Fruit fly (Drosophila melanogaster): Measurements from ENCODE around the gene CG14892.
A peak's percentile ranks its signal among the peaks of the same experiment; 100 is the strongest.

CG14892 gene

dm6 chr3R:16614241-16614640, 20.0 kb downstream of the CG14892 start, which contains the start of gene CG10340:
TSS of gene CG10340 (minus strand) at chr3R:16614391.
- TF ChIP-seq D1 (tag; optimal IDR thresholded peaks at IDR 0.05), result peak; percentile 78
- TF ChIP-seq CG32121 (GFP tag; IDR thresholded peaks at IDR 0.05), result no peak

dm6 chr3R:16615009-16615408, 20.8 kb downstream of the CG14892 start, which contains the start of gene CG17562:
TSS of gene CG17562 (plus strand) at chr3R:16615309.
- TF ChIP-seq CG12605 (GFP tag; IDR thresholded peaks at IDR 0.05) (no peak), Snoo (tag; optimal IDR thresholded peaks at IDR 0.05) (no peak), gl (tag; optimal IDR thresholded peaks at IDR 0.05) (no peak), Ets98B (GFP tag; IDR thresholded peaks at IDR 0.05) (no peak), CG8159 (tag; optimal IDR thresholded peaks at IDR 0.05) (no peak), CG34367 (tag; optimal IDR thresholded peaks at IDR 0.05) (no peak), EcR (GFP tag; optimal IDR thresholded peaks at IDR 0.05) (no peak), fd96Ca (GFP tag; IDR thresholded peaks at IDR 0.05) (no peak)

- TF ChIP-seq Ets98B (GFP tag; IDR thresholded peaks at IDR 0.05) (no peak), Pif1A (GFP tag; optimal IDR thresholded peaks at IDR 0.05) (no peak), CG9948 (tag; optimal IDR thresholded peaks at IDR 0.05) (no peak), CG14655 (GFP tag; optimal IDR thresholded peaks at IDR 0.05) (no peak), CG10348 (GFP tag; IDR thresholded peaks at IDR 0.05) (no peak), D1 (tag; optimal IDR thresholded peaks at IDR 0.05) (no peak), fd96Ca (GFP tag; IDR thresholded peaks at IDR 0.05) (no peak)
These were observed 23.4 kb downstream of the CG14892 start, which contains the start of gene CG17560 for dm6 chr3R:16617650-16618049. TSS of gene CG17560 (plus strand) at chr3R:16617950.

dm6 chr3R:16620478-16620877, 26.3 kb downstream of the CG14892 start, which contains the start of gene CG14893:
TSS of gene CG14893 (plus strand) at chr3R:16620778.
- TF ChIP-seq CG12605 (GFP tag; IDR thresholded peaks at IDR 0.05) (no peak), D1 (tag; optimal IDR thresholded peaks at IDR 0.05) (no peak), Ets98B (GFP tag; IDR thresholded peaks at IDR 0.05) (no peak), CG8301 (tag; optimal IDR thresholded peaks at IDR 0.05) (no peak), CG15710 (tag; optimal IDR thresholded peaks at IDR 0.05) (no peak), CG32121 (GFP tag; IDR thresholded peaks at IDR 0.05) (no peak), CG9948 (tag; optimal IDR thresholded peaks at IDR 0.05) (no peak)

dm6 chr3R:16624371-16624749, 30.1 kb downstream of the CG14892 start, which contains the start of gene Ccdc114:
TSS of gene Ccdc114 (minus strand) at chr3R:16624717.
- TF ChIP-seq CG34367 (tag; optimal IDR thresholded peaks at IDR 0.05) (no peak), CG13204 (GFP tag; optimal IDR thresholded peaks at IDR 0.05) (no peak)

dm6 chr3R:16624750-16625549, 30.7 kb downstream of the CG14892 start, which contains the start of gene Fas1:
TSS of gene Fas1 (plus strand) at chr3R:16625238.
- TF ChIP-seq Pif1B (GFP tag; optimal IDR thresholded peaks at IDR 0.05) (no peak), CG8301 (tag; optimal IDR thresholded peaks at IDR 0.05) (no peak), fd96Ca (GFP tag; IDR thresholded peaks at IDR 0.05) (0 out of 3 replicates have a peak, but pooled peaks have one; percentile 36), Ets98B (GFP tag; IDR thresholded peaks at IDR 0.05) (0 out of 2 replicates have a peak, but pooled peaks have one; percentile 12), CG14655 (GFP tag; optimal IDR thresholded peaks at IDR 0.05) (no peak), Pif1A (GFP tag; optimal IDR thresholded peaks at IDR 0.05) (no peak), CG12605 (GFP tag; IDR thresholded peaks at IDR 0.05) (no peak), CG8159 (tag; optimal IDR thresholded peaks at IDR 0.05) (no peak)

- TF ChIP-seq gl (tag; optimal IDR thresholded peaks at IDR 0.05) (no peak), CG13204 (GFP tag; optimal IDR thresholded peaks at IDR 0.05) (peak; percentile 94), EcR (GFP tag; optimal IDR thresholded peaks at IDR 0.05) (peak; percentile 34), CG8301 (tag; optimal IDR thresholded peaks at IDR 0.05) (no peak)
These were observed 31.7 kb downstream of the CG14892 start for dm6 chr3R:16625844-16626430.

dm6 chr3R:16626899-16627432, 32.8 kb downstream of the CG14892 start:
- TF ChIP-seq CG32121 (GFP tag; IDR thresholded peaks at IDR 0.05), result no peak
- no peak for TF ChIP-seq gl (tag; optimal IDR thresholded peaks at IDR 0.05)
- TF ChIP-seq CG8301 (tag; optimal IDR thresholded peaks at IDR 0.05), result no peak
- TF ChIP-seq EcR (GFP tag; optimal IDR thresholded peaks at IDR 0.05), result no peak
- TF ChIP-seq Ets98B (GFP tag; IDR thresholded peaks at IDR 0.05), result no peak
- no peak for TF ChIP-seq D1 (tag; optimal IDR thresholded peaks at IDR 0.05)
- no peak for TF ChIP-seq CG15710 (tag; optimal IDR thresholded peaks at IDR 0.05)
- TF ChIP-seq CG10348 (GFP tag; IDR thresholded peaks at IDR 0.05), result no peak
- TF ChIP-seq CG13204 (GFP tag; optimal IDR thresholded peaks at IDR 0.05), result no peak
- TF ChIP-seq CG14655 (GFP tag; optimal IDR thresholded peaks at IDR 0.05), result no peak
- TF ChIP-seq CG4496 (GFP tag; IDR thresholded peaks at IDR 0.05), result no peak
- TF ChIP-seq CG34367 (tag; optimal IDR thresholded peaks at IDR 0.05), result no peak
- TF ChIP-seq CG8159 (tag; optimal IDR thresholded peaks at IDR 0.05), result no peak
- no peak for TF ChIP-seq CG9948 (tag; optimal IDR thresholded peaks at IDR 0.05)
- TF ChIP-seq CG12605 (GFP tag; IDR thresholded peaks at IDR 0.05), result no peak
- TF ChIP-seq CG17806 (tag; optimal IDR thresholded peaks at IDR 0.05), result no peak
